Worm (Caenorhabditis elegans): ENCODE results near the gene F31B12.3.

F31B12.3 gene

DNA sequence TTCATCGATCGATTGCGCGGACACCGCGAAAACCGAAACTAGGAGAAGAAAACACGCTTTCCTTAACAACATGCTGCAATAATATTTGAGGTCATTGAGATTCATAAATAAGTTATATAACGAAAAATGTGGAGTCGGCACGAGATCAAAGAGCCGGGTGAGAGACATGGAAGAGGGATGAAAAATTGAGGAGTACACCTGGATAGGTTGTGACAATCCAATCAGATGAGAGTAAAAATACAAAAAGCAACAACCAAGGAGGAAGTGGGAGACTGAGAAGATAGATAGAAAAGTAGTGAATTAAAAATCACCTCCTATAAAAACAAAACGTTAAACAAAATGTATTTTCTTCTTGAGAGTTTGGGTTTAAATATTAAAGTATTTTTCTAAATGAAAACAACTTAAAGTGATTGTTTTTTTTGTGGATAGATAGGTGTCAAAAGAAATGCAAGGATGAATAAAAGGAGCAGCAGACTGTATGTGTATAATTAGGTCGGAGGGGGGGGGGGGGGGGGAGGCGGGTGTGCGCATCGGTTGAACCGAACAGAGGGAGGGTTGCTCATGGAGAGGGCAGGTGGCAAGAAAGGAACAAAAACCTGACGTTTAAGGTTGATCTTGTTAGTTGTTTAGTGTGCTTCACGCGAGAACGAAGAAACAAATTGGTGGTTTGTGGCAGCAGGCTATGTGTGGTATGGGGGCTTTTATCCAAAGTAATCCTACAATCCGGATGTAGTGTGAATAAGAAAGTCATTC lies 24.4 kb upstream of the F31B12.3 start, which contains the start of gene C05A9.2:
Gene C05A9.2 (minus strand): TSS at position 73 of the 753 bp plus-strand sequence.
- TF ChIP-seq tab-1 (GFP tag; IDR thresholded peaks at IDR 0.05) = no peak
- TF ChIP-seq med-1 (GFP tag; optimal IDR thresholded peaks at IDR 0.05; ENCODE audit: insufficient read depth) = no peak
- TF ChIP-seq ztf-23 (GFP tag; IDR thresholded peaks at IDR 0.05) = 0 out of 2 replicates have a peak, but pooled peaks have one; percentile 18
- TF ChIP-seq cog-1 (tag; optimal IDR thresholded peaks at IDR 0.05) = no peak

DNA sequence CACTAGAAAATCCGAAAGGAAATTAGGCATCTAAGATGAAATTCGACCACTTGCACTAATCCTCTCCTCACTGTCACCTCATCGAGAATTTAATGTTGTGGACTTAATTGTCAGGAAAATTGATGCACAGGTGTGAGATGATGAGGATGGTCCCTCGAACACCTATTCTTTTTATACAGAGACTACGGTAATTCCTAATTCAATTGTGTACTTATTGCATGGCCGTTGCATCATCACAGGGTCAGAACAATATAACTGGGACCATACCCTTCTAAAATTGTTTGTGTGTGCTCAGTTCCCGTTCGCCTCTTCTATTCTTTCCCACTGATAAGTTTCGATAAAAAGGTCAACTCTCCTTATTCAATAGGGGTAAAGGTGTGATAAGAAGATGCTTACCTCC lies 23.7 kb upstream of the F31B12.3 start:
- TF ChIP-seq cog-1 (tag; optimal IDR thresholded peaks at IDR 0.05) (no peak), T22C8.4 (GFP tag; IDR thresholded peaks at IDR 0.05) (no peak), med-1 (GFP tag; optimal IDR thresholded peaks at IDR 0.05; ENCODE audit: insufficient read depth) (no peak)

DNA sequence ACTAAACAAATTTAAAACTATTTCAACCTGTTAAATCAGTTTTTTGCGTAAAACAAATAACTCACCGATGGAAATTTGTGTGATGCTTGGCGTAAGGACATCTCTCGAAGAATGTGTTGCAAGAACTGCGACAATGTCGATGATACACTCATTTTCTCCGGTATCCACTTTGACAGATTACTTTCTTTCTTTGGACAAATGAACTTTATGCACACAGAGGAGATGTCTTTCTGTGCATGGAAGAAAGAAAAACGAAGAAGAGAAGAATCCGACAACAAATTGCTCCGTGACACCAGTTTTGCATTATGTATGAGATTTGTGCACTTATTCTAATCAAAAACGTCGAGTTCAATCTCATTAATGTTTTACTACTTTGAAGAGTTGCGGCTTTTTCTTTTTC lies 18.1 kb upstream of the F31B12.3 start, which contains the start of gene plc-1:
Gene plc-1 (minus strand): TSS at position 101 of the 400 bp plus-strand sequence.
- TF ChIP-seq tab-1 (GFP tag; IDR thresholded peaks at IDR 0.05) = no peak
- TF ChIP-seq flt-1 (GFP tag; IDR thresholded peaks at IDR 0.05) = no peak
- TF ChIP-seq cog-1 (tag; optimal IDR thresholded peaks at IDR 0.05) = no peak
- TF ChIP-seq klf-2 (GFP tag; conservative IDR thresholded peaks at IDR 0.05) = no peak
- TF ChIP-seq ztf-23 (GFP tag; IDR thresholded peaks at IDR 0.05) = no peak

DNA sequence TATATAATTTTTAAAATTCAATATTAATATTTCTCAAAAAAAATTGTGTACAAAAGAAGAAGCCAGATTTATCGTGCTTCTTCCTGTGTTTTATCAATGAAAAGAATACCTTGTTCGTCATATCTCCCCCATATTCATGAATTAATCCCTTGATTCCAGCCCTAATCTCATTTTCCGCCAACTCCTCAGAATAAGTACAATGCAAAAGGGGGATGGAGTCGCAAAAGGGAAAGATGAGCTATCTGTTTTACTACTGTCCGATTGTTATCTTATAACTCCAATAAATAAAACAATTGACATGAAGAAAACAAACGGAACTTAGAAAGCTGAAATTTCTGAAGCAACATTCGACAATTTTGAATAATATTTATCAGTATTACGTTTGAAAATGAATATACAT lies 17.2 kb upstream of the F31B12.3 start:
- TF ChIP-seq cog-1 (tag; optimal IDR thresholded peaks at IDR 0.05) (no peak), ztf-23 (GFP tag; IDR thresholded peaks at IDR 0.05) (no peak), flt-1 (GFP tag; IDR thresholded peaks at IDR 0.05) (no peak), ztf-29 (GFP tag; IDR thresholded peaks at IDR 0.05) (no peak), tab-1 (GFP tag; IDR thresholded peaks at IDR 0.05) (no peak), T22C8.4 (GFP tag; IDR thresholded peaks at IDR 0.05) (no peak), klf-2 (GFP tag; conservative IDR thresholded peaks at IDR 0.05) (no peak), med-1 (GFP tag; optimal IDR thresholded peaks at IDR 0.05; ENCODE audit: insufficient read depth) (no peak), ref-1 (GFP tag; conservative IDR thresholded peaks at IDR 0.05) (no peak)

DNA sequence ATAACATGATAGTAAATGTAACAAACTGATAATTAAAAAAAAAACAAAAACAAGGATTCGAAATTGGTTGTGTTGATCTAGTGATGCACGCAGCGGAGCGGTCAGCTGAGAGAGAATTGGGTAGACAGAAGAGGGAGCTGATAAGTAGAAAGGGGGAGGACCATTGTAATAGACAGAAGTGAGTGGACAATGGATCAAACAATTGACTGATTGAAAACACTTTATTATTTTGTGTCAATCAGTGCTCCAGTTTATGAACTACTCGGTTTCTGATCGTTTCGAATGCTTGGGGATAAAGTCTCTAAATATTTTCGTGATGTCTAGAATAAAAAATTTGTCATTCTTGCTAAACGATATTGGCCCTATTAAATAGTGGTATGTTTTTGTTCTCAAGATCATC lies 14.2 kb upstream of the F31B12.3 start:
- no peak for TF ChIP-seq ref-1 (GFP tag; conservative IDR thresholded peaks at IDR 0.05)

DNA sequence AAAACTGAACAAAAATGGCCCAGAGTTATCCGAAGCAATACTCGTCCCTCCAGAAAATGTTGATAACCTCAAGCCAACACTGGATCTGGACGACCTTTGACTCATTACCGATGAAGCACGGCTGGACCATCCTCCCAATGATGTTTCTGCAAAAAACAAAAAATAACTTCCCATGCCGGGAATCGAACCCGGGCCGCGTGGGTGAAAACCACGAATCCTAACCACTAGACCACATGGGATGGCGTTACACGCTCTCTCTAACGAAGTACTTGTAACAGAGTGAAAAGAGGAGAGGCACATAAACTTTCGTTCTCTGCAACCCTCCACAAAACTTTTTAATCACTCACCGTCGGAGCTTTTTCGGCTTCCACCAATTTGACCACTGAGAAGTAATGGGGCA lies 749 bp upstream of the F31B12.3 start:
- TF ChIP-seq ztf-23 (GFP tag; IDR thresholded peaks at IDR 0.05) (peak; percentile 86), cog-1 (tag; optimal IDR thresholded peaks at IDR 0.05) (peak; percentile 11), klf-2 (GFP tag; conservative IDR thresholded peaks at IDR 0.05) (peak; percentile 58; the same call in 1 of the 2 replicates), T22C8.4 (GFP tag; IDR thresholded peaks at IDR 0.05) (peak; percentile 72; the same call in 1 of the 2 replicates), ref-1 (GFP tag; conservative IDR thresholded peaks at IDR 0.05) (peak; percentile 69), ztf-29 (GFP tag; IDR thresholded peaks at IDR 0.05) (peak; percentile 70), tab-1 (GFP tag; IDR thresholded peaks at IDR 0.05) (no peak; the same call in 1 of the 2 replicates), med-1 (GFP tag; optimal IDR thresholded peaks at IDR 0.05; ENCODE audit: insufficient read depth) (peak; percentile 12), flt-1 (GFP tag; IDR thresholded peaks at IDR 0.05) (peak; percentile 85)

DNA sequence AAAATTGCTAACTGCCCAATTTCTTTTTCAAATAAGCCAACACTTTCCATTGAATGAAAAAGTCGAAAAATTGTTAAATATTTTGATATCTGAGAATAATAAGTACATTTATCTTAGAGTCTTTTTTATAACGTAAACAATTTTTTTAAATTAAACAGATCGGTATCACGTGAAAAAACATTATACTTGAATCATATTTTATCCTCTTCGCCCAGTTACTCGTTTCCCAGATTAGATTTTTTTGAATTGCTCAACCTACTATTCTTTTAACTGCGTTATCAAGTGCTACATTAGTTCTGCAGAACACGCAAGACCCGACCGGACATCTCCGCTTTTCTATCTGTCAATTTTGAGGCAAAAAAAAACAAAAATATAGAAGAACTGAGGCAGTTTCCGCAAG lies 16.0 kb downstream of the F31B12.3 start, which contains the start of gene F31B12.4:
Gene F31B12.4 (plus strand): TSS at position 301 of the 400 bp plus-strand sequence.
- TF ChIP-seq ztf-29 (GFP tag; IDR thresholded peaks at IDR 0.05) (no peak), ref-1 (GFP tag; conservative IDR thresholded peaks at IDR 0.05) (no peak), cog-1 (tag; optimal IDR thresholded peaks at IDR 0.05) (no peak), klf-2 (GFP tag; conservative IDR thresholded peaks at IDR 0.05) (no peak), ztf-23 (GFP tag; IDR thresholded peaks at IDR 0.05) (no peak), T22C8.4 (GFP tag; IDR thresholded peaks at IDR 0.05) (no peak)

DNA sequence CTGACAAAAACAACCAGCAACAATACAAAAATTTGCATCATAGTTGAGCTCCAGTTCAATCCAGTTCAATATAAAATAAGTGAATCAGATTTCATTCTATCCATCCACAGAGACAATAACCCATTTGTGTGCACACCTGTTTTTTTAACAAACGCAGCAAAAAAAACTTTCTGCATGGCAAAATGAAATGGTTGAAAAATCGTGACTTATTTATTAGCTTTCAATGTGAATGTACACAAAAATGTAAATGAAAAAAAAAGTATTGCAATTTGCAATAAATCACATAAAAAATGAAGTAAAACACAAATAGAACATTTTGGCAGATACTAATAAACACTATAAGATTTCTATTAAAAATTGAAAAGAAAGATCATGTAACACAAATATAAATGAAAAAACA lies 25.8 kb downstream of the F31B12.3 start, which contains the start of gene T05A10.6:
Gene T05A10.6 (minus strand): TSS at position 101 of the 400 bp plus-strand sequence.
- TF ChIP-seq flt-1 (GFP tag; IDR thresholded peaks at IDR 0.05) (no peak), ztf-29 (GFP tag; IDR thresholded peaks at IDR 0.05) (no peak)

DNA sequence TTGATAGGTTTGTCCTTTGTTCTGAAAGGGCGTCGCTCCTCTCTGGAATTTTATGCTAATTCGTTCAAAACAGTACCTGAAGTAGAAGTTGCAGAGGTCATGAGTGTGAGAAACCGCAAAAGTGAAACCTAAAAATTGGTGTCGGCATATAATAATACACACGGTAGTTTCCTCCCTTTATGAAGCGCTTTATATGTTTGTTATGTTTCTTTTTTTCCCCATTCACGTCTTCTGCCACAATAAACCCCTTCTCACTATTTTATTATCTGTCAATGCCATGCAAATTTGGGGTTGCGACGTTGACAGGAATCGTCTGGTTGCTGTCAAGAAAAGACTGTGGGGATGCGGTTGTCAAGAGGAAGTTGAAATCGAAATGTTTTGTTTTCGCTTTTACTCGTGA lies 28.0 kb downstream of the F31B12.3 start, which contains the start of gene vap-2:
Gene vap-2 (minus strand): TSS at position 101 of the 400 bp plus-strand sequence.
- TF ChIP-seq T22C8.4 (GFP tag; IDR thresholded peaks at IDR 0.05) (no peak), ztf-23 (GFP tag; IDR thresholded peaks at IDR 0.05) (no peak), flt-1 (GFP tag; IDR thresholded peaks at IDR 0.05) (no peak), ref-1 (GFP tag; conservative IDR thresholded peaks at IDR 0.05) (no peak), cog-1 (tag; optimal IDR thresholded peaks at IDR 0.05) (no peak), tab-1 (GFP tag; IDR thresholded peaks at IDR 0.05) (no peak), ztf-29 (GFP tag; IDR thresholded peaks at IDR 0.05) (no peak), klf-2 (GFP tag; conservative IDR thresholded peaks at IDR 0.05) (no peak), med-1 (GFP tag; optimal IDR thresholded peaks at IDR 0.05; ENCODE audit: insufficient read depth) (no peak)

DNA sequence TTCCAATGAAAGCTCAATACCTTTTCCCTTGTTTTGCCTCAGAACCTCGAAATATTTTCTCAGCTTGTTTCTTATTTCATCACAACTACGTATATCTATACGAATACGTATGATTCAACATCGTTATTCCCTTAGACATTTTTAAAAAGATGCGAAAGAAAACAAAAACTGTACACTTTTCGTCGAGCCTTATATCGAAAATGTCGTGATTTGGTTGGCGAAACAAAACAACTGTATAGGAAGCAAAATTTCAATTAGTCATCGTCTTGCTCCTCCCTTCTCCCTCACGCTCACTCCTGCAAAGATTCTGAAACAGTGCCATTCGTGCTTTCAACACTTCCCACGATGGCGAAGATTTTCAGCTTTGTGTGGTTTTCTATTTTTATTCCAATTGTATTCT lies 33.2 kb downstream of the F31B12.3 start, which contains the start of gene ttr-14:
Gene ttr-14 (plus strand): TSS at position 301 of the 400 bp plus-strand sequence.
- TF ChIP-seq ref-1 (GFP tag; conservative IDR thresholded peaks at IDR 0.05) (no peak), cog-1 (tag; optimal IDR thresholded peaks at IDR 0.05) (no peak)

DNA sequence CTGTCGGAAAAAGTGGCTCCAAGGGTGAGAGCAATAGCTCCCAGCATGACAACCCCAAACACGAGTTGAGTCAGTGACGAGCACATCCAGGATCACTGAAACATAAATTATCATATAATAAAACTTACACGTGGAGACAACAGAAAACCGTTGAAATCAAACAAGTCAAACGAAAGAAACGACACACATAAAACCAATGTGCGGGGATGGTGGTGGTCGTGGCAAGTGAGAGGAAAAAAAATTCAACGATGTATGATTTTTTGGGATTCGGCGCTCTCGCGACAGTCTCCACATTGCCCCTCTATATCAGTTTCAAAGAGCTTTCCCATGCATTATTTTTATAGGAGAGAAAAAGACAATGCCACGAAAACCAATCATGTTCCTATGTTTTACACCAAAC lies 36.6 kb downstream of the F31B12.3 start, which contains the start of gene clc-4:
Gene clc-4 (minus strand): TSS at position 101 of the 400 bp plus-strand sequence.
- TF ChIP-seq ztf-23 (GFP tag; IDR thresholded peaks at IDR 0.05) (no peak), ztf-29 (GFP tag; IDR thresholded peaks at IDR 0.05) (no peak), T22C8.4 (GFP tag; IDR thresholded peaks at IDR 0.05) (no peak)
